Fruit fly (Drosophila melanogaster) whole organism, embryonic: ENCODE data around the gene CG33095.
A peak's percentile ranks its signal among the peaks of the same experiment; 100 is the strongest.

Experiments
- BEAF-32 ChIP-seq: fragments of 200-800 bp; sonication (Bioruptor generic); optimal IDR thresholded peaks from 3 replicates; lab custom pipeline; 2017; ENCODE audit warnings: missing biosample characterization, missing genetic modification characterization, mild to moderate bottlenecking, moderate library complexity, missing genetic modification reagents
- CG10267 ChIP-seq: fragments of 200-800 bp; sonication (Bioruptor generic); optimal IDR thresholded peaks from 2 replicates; lab custom pipeline; 2018; ENCODE audit warnings: missing biosample characterization, mild to moderate bottlenecking, missing genetic modification characterization, moderate library complexity
- CG12659 ChIP-seq: fragments of 200-800 bp; sonication (Bioruptor generic); optimal IDR thresholded peaks from 3 replicates; lab custom pipeline; 2017; ENCODE audit warnings: mild to moderate bottlenecking, missing biosample characterization, missing genetic modification reagents, missing genetic modification characterization
- CG18599 ChIP-seq: fragments of 200-800 bp; sonication (Bioruptor generic); optimal IDR thresholded peaks from 3 replicates; lab custom pipeline; 2017; ENCODE audit warnings: missing biosample characterization, missing genetic modification characterization, mild to moderate bottlenecking, moderate library complexity, missing genetic modification reagents
- CG2116 ChIP-seq: fragments of 200-800 bp; sonication (Bioruptor generic); optimal IDR thresholded peaks from 3 replicates; lab custom pipeline; 2018; ENCODE audit warnings: missing biosample characterization, mild to moderate bottlenecking, missing genetic modification characterization
- CG30020 ChIP-seq: fragments of 200-800 bp; optimal IDR thresholded peaks from 2 replicates; lab custom pipeline; 2019; ENCODE audit warnings: missing biosample characterization, mild to moderate bottlenecking, missing genetic modification characterization, moderate library complexity
- CG34422 ChIP-seq: fragments of 200-800 bp; sonication (Bioruptor generic); IDR thresholded peaks from 3 replicates; pipeline ENCODE4 v1.3.6; 2022; ENCODE audit warnings: missing biosample characterization, missing genetic modification characterization
- CG4617 ChIP-seq: fragments of 200-800 bp; sonication (Bioruptor generic); optimal IDR thresholded peaks from 3 replicates; lab custom pipeline; 2016; ENCODE audit warnings: missing biosample characterization, missing genetic modification characterization, borderline replicate concordance
- CG9797 ChIP-seq: fragments of 200-800 bp; sonication (Bioruptor generic); optimal IDR thresholded peaks from 3 replicates; lab custom pipeline; 2018; ENCODE audit warnings: missing biosample characterization, mild to moderate bottlenecking, missing genetic modification characterization
- Dll ChIP-seq: fragments of 200-800 bp; sonication (Bioruptor generic); IDR thresholded peaks from 4 replicates; pipeline ENCODE4 v1.3.6; 2022; ENCODE audit warnings: missing biosample characterization, missing genetic modification characterization; ENCODE audit not compliant: partially characterized antibody
- Doc2 ChIP-seq: fragments of 200-800 bp; sonication (Bioruptor generic); IDR thresholded peaks from 2 replicates; pipeline ENCODE4 v1.3.6; 2022; ENCODE audit warnings: missing biosample characterization, missing genetic modification characterization
- Dref ChIP-seq: fragments of 200-800 bp; sonication (Bioruptor generic); IDR thresholded peaks from 2 replicates; pipeline ENCODE4 v1.3.6; 2022; ENCODE audit warnings: missing biosample characterization, missing genetic modification characterization
- MESR4 ChIP-seq: fragments of 200-800 bp; sonication (Bioruptor generic); optimal IDR thresholded peaks from 2 replicates; lab custom pipeline; 2018; ENCODE audit warnings: missing biosample characterization, mild to moderate bottlenecking, missing genetic modification characterization, moderate library complexity
- Nf-YC ChIP-seq: fragments of 200-800 bp; optimal IDR thresholded peaks from 3 replicates; lab custom pipeline; 2019; ENCODE audit warnings: missing biosample characterization, mild to moderate bottlenecking, missing genetic modification characterization, moderate library complexity
- PHDP ChIP-seq: fragments of 200-800 bp; sonication (Bioruptor generic); optimal IDR thresholded peaks from 3 replicates; lab custom pipeline; 2018; ENCODE audit warnings: missing biosample characterization, mild to moderate bottlenecking, missing genetic modification characterization, moderate library complexity
- Pdp1 ChIP-seq, 2 experiments: fragments of 200-800 bp; sonication (Bioruptor generic); optimal IDR thresholded peaks; 3 replicates each; lab custom pipeline; 2016; ENCODE audit warnings: missing biosample characterization in 2 of 2, missing genetic modification characterization in 2 of 2, mild to moderate bottlenecking in 1 of 2, moderate library complexity in 1 of 2
- Rfx ChIP-seq: fragments of 200-800 bp; sonication (Bioruptor generic); IDR thresholded peaks from 2 replicates; pipeline ENCODE4 v1.3.6; 2022; ENCODE audit warnings: missing biosample characterization, missing genetic modification characterization
- Vsx1 ChIP-seq: fragments of 200-800 bp; sonication (Bioruptor generic); optimal IDR thresholded peaks from 2 replicates; lab custom pipeline; 2017; ENCODE audit warnings: missing biosample characterization, mild to moderate bottlenecking, missing genetic modification characterization, missing genetic modification reagents
- Xrp1 ChIP-seq: fragments of 200-800 bp; sonication (Bioruptor generic); IDR thresholded peaks from 2 replicates; pipeline ENCODE4 v1.3.6; 2022; ENCODE audit warnings: missing biosample characterization, missing genetic modification characterization
- YL-1 ChIP-seq: fragments of 200-800 bp; sonication (Bioruptor generic); optimal IDR thresholded peaks from 3 replicates; lab custom pipeline; 2017; ENCODE audit warnings: missing biosample characterization, mild to moderate bottlenecking, missing genetic modification characterization
- amos ChIP-seq: fragments of 200-800 bp; sonication (Bioruptor generic); IDR thresholded peaks from 2 replicates; pipeline ENCODE4 v1.3.6; 2022; ENCODE audit warnings: missing biosample characterization, missing genetic modification characterization; ENCODE audit not compliant: partially characterized antibody
- bbx ChIP-seq: fragments of 200-800 bp; sonication (Bioruptor generic); IDR thresholded peaks from 2 replicates; pipeline ENCODE4 v1.3.6; 2022; ENCODE audit warnings: missing biosample characterization, missing genetic modification characterization; ENCODE audit not compliant: partially characterized antibody
- cato ChIP-seq: fragments of 200-800 bp; sonication (Bioruptor generic); optimal IDR thresholded peaks from 2 replicates; lab custom pipeline; 2016; ENCODE audit warnings: missing biosample characterization, missing genetic modification characterization, borderline replicate concordance
- corto ChIP-seq: fragments of 200-800 bp; sonication (Bioruptor generic); optimal IDR thresholded peaks from 2 replicates; lab custom pipeline; 2016; ENCODE audit warnings: missing biosample characterization, mild to moderate bottlenecking, missing genetic modification characterization, moderate library complexity
- cwo ChIP-seq: fragments of 200-800 bp; sonication (Bioruptor generic); optimal IDR thresholded peaks from 3 replicates; lab custom pipeline; 2017; ENCODE audit warnings: missing biosample characterization, missing genetic modification characterization, mild to moderate bottlenecking, moderate library complexity, missing genetic modification reagents
- grn ChIP-seq: fragments of 200-800 bp; sonication (Bioruptor generic); optimal IDR thresholded peaks from 3 replicates; lab custom pipeline; 2017; ENCODE audit warnings: missing biosample characterization, missing genetic modification characterization
- knrl ChIP-seq: fragments of 200-800 bp; sonication (Bioruptor generic); IDR thresholded peaks from 3 replicates; pipeline ENCODE4 v1.3.6; 2022; ENCODE audit warnings: missing biosample characterization, missing genetic modification characterization; ENCODE audit not compliant: partially characterized antibody
- lilli ChIP-seq: fragments of 200-800 bp; sonication (Bioruptor generic); optimal IDR thresholded peaks from 3 replicates; lab custom pipeline; 2016; ENCODE audit warnings: missing biosample characterization, missing genetic modification characterization
- lov ChIP-seq, 2 experiments: fragments of 200-800 bp in 1 of 2; fragments of >200 bp in 1 of 2; sonication (Bioruptor generic) in 1 of 2; IDR thresholded peaks in 1 of 2; optimal IDR thresholded peaks in 1 of 2; 2 replicates in 1 of 2; 3 replicates in 1 of 2; pipeline versions ENCODE4 v1.3.6 to Lab custom; 2017 to 2022; ENCODE audit warnings: missing biosample characterization in 1 of 2, missing genetic modification characterization in 1 of 2
- maf-S ChIP-seq: fragments of 200-800 bp; sonication (Bioruptor generic); optimal IDR thresholded peaks from 2 replicates; lab custom pipeline; 2016; ENCODE audit warnings: missing biosample characterization, missing genetic modification characterization
- mld ChIP-seq: fragments of 200-800 bp; sonication (Bioruptor generic); IDR thresholded peaks from 3 replicates; pipeline ENCODE4 v1.3.6; 2022; ENCODE audit warnings: missing biosample characterization, missing genetic modification characterization; ENCODE audit not compliant: partially characterized antibody
- onecut ChIP-seq: fragments of 200-800 bp; sonication (Bioruptor generic); IDR thresholded peaks from 2 replicates; pipeline ENCODE4 v1.3.6; 2022; ENCODE audit warnings: missing biosample characterization, missing genetic modification characterization
- phol ChIP-seq: fragments of 200-800 bp; sonication (Bioruptor generic); optimal IDR thresholded peaks from 3 replicates; lab custom pipeline; 2018; ENCODE audit warnings: missing biosample characterization, mild to moderate bottlenecking, missing genetic modification characterization, moderate library complexity
- prd ChIP-seq, 3 experiments: fragments of >200 bp in 2 of 3; fragments of 200-800 bp in 1 of 3; sonication (Bioruptor generic) in 1 of 3; optimal IDR thresholded peaks in 2 of 3; IDR thresholded peaks in 1 of 3; 2 replicates in 2 of 3; 3 replicates in 1 of 3; pipeline versions ENCODE4 v1.3.6 to Lab custom; 2017 to 2022; ENCODE audit warnings: missing biosample characterization in 1 of 3, missing genetic modification characterization in 1 of 3
- pzg ChIP-seq: fragments of 200-800 bp; sonication (Bioruptor generic); optimal IDR thresholded peaks from 3 replicates; lab custom pipeline; 2018; ENCODE audit warnings: missing biosample characterization, mild to moderate bottlenecking, missing genetic modification characterization, moderate library complexity
- row ChIP-seq: fragments of 200-800 bp; sonication (Bioruptor generic); IDR thresholded peaks from 3 replicates; pipeline ENCODE4 v1.3.6; 2022; ENCODE audit warnings: missing biosample characterization, missing genetic modification characterization
- sc ChIP-seq, 3 experiments: fragments of >200 bp in 2 of 3; fragments of 200-800 bp in 1 of 3; sonication (Bioruptor generic) in 1 of 3; optimal IDR thresholded peaks; 2 replicates in 2 of 3; 3 replicates in 1 of 3; lab custom pipeline; 2017; ENCODE audit warnings: mild to moderate bottlenecking in 1 of 3, missing biosample characterization in 1 of 3, missing genetic modification characterization in 1 of 3, missing genetic modification reagents in 1 of 3
- stc ChIP-seq: fragments of 200-800 bp; sonication (Bioruptor generic); IDR thresholded peaks from 2 replicates; pipeline ENCODE4 v1.3.6; 2022; ENCODE audit warnings: missing biosample characterization, missing genetic modification characterization
- trem ChIP-seq: fragments of 200-800 bp; optimal IDR thresholded peaks from 3 replicates; lab custom pipeline; 2019; ENCODE audit warnings: missing biosample characterization, mild to moderate bottlenecking, missing genetic modification characterization, moderate library complexity
- zen ChIP-seq: fragments of 200-800 bp; sonication (Bioruptor generic); optimal IDR thresholded peaks from 3 replicates; lab custom pipeline; 2018; ENCODE audit warnings: missing biosample characterization, mild to moderate bottlenecking, missing genetic modification characterization, moderate library complexity

CG33095 gene

dm6 chr3R:25056488-25057157, 40.8 kb upstream of the CG33095 start (continued):
- TF ChIP-seq grn (GFP tag; lab: Kevin White, UChicago) (peak; percentile 65), cato (GFP tag; lab: Kevin White, UChicago) (no peak), CG18599 (GFP tag; lab: Kevin White, UChicago) (no peak), stc (no peak), Nf-YC (tag; lab: Kevin White, UChicago) (no peak), maf-S (GFP tag; lab: Kevin White, UChicago) (no peak), Rfx (GFP tag; lab: Robert Waterston, UW) (peak; percentile 44; the same call in 1 of the 2 replicates)

DNA sequence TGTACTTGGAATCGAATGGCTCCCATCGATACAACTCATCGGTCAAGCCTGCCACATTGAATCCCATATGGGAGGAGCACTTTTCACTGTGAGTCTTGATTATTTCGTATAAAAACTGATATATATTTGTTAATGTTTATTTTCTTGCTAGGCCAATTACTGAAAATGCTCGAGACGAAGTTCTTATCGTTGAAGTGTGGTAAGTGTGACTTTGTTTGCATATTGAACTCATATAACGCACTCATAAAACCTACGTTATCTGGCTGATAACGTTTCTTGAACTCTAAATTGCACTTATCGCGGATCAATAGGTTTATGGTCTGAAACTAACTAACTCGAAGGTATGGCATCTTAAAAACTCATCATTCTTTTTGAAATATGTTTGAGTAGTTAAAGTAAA, 37.0 kb upstream of the CG33095 start:
- TF ChIP-seq Pdp1 (GFP tag; optimal IDR thresholded peaks at IDR 0.05; lab: Kevin White, UChicago) (peak in 1 of 2 experiments; percentile 54), Vsx1 (peak; percentile 71), Dref (no peak)

- TF ChIP-seq YL-1 (GFP tag; lab: Kevin White, UChicago) (peak; percentile 12), CG30020 (peak; percentile 50), CG9797 (GFP tag; lab: Kevin White, UChicago) (peak; percentile 51), Doc2 (GFP tag; lab: Robert Waterston, UW) (no peak), sc (optimal IDR thresholded peaks at IDR 0.05; lab: Kevin White, UChicago) (no peak), sc (GFP tag; optimal IDR thresholded peaks at IDR 0.05; lab: Kevin White, UChicago) (no peak), corto (GFP tag; lab: Kevin White, UChicago) (no peak), CG2116 (GFP tag; lab: Kevin White, UChicago) (peak; percentile 50), mld (GFP tag; lab: Robert Waterston, UW) (peak; percentile 12; the same call in 1 of the 3 replicates), amos (GFP tag; lab: Robert Waterston, UW) (0 out of 2 replicates have a peak, but pooled peaks have one; percentile 18), zen (tag; lab: Kevin White, UChicago) (no peak), lov (optimal IDR thresholded peaks at IDR 0.05; lab: Kevin White, UChicago) (no peak), lov (GFP tag; IDR thresholded peaks at IDR 0.05; lab: Robert Waterston, UW) (no peak), pzg (GFP tag; lab: Kevin White, UChicago) (peak; percentile 20), Xrp1 (no peak), Dll (GFP tag; lab: Robert Waterston, UW) (peak; percentile 33; the same call in 2 of the 4 replicates), CG12659 (GFP tag; lab: Kevin White, UChicago) (peak; percentile 37), onecut (peak; percentile 61), bbx (GFP tag; lab: Robert Waterston, UW) (peak; percentile 17; the same call in 1 of the 2 replicates), CG34422 (GFP tag; lab: Robert Waterston, UW) (peak; percentile 6; the same call in 1 of the 3 replicates), prd (optimal IDR thresholded peaks at IDR 0.05; lab: Kevin White, UChicago) (no peak), prd (GFP tag; IDR thresholded peaks at IDR 0.05; lab: Robert Waterston, UW) (no peak), knrl (no peak), cwo (GFP tag; lab: Kevin White, UChicago) (no peak), MESR4 (GFP tag; lab: Kevin White, UChicago) (peak; percentile 69), PHDP (peak; percentile 37), BEAF-32 (GFP tag; lab: Kevin White, UChicago) (peak; percentile 4), lilli (no peak), CG10267 (peak; percentile 42), row (GFP tag; lab: Robert Waterston, UW) (peak; percentile 73), trem (tag; lab: Kevin White, UChicago) (peak; percentile 85), phol (tag; lab: Kevin White, UChicago) (peak; percentile 3), CG4617 (GFP tag; lab: Kevin White, UChicago) (peak; percentile 50)
Observed at dm6 chr3R:25064907-25065841, 32.3 kb upstream of the CG33095 start, which contains the start of the genes veli and PQBP1. Gene veli (minus strand): TSS chr3R:25065591. Gene PQBP1 (plus strand): TSS chr3R:25065791.
